Worm (Caenorhabditis elegans): ENCODE results near the gene T05A7.1.

DNA sequence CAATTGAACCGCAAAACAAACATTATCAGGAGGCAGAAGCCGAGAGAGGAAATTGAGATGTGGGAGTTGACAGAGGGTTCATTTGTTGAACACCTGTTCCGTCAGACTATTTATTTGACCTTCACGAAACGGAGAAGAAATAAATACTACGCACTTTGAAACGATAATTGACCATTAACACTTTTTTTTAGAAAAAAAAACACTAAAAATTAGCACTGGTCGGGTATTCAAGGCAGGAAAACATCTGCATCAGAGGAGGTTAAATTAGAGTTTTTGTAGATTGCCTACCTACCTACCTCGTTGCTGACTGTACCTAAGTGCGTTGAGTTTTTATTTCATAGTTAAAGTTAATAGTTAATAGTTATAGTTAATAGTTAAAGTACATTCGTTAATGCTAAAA lies 27.9 kb upstream of the T05A7.1 start:
- TF ChIP-seq B0035.1 (tag; optimal IDR thresholded peaks at IDR 0.05), result no peak
- TF ChIP-seq rpc-1 (optimal IDR thresholded peaks at IDR 0.05), result no peak
- TF ChIP-seq rpc-1 (tag; optimal IDR thresholded peaks at IDR 0.05), result no peak
- TF ChIP-seq egl-44 (GFP tag; IDR thresholded peaks at IDR 0.05), result no peak
- TF ChIP-seq ama-1 (optimal IDR thresholded peaks at IDR 0.05), result no peak
- TF ChIP-seq ama-1 (GFP tag; optimal IDR thresholded peaks at IDR 0.05), result no peak
- TF ChIP-seq nhr-179 (tag; optimal IDR thresholded peaks at IDR 0.05), result no peak

Data from whole organism, young adult.